Fruit fly (Drosophila melanogaster) whole organism, embryonic: ENCODE results near the gene CG13096.

ENCODE experiments used
- CG16815 ChIP-seq: fragments of 200-800 bp; sonication (Bioruptor generic); optimal IDR thresholded peaks from 3 replicates; lab custom pipeline; 2017; ENCODE audit warnings: missing biosample characterization, mild to moderate bottlenecking, missing genetic modification characterization
- CG6689 ChIP-seq: fragments of 200-800 bp; sonication (Bioruptor generic); IDR thresholded peaks from 2 replicates; pipeline ENCODE4 v1.3.6; 2022; ENCODE audit warnings: missing biosample characterization, missing genetic modification characterization
- stwl ChIP-seq: fragments of 200-800 bp; sonication (Bioruptor generic); optimal IDR thresholded peaks from 3 replicates; lab custom pipeline; 2018; ENCODE audit warnings: missing biosample characterization, mild to moderate bottlenecking, missing genetic modification characterization, moderate library complexity
- sug ChIP-seq: fragments of 200-800 bp; optimal IDR thresholded peaks from 2 replicates; lab custom pipeline; 2019; ENCODE audit warnings: missing biosample characterization, mild to moderate bottlenecking, missing genetic modification characterization, moderate library complexity
- unc-4 ChIP-seq: fragments of 200-800 bp; sonication (Bioruptor generic); IDR thresholded peaks from 2 replicates; pipeline ENCODE4 v1.3.6; 2022; ENCODE audit warnings: missing biosample characterization, missing genetic modification characterization; ENCODE audit not compliant: partially characterized antibody

- TF ChIP-seq unc-4 (no peak), sug (tag; lab: Kevin White, UChicago) (no peak), stwl (tag; lab: Kevin White, UChicago) (no peak), CG6689 (GFP tag; lab: Robert Waterston, UW) (peak; percentile 69), CG16815 (peak; percentile 42)
Observed at dm6 chr2L:8473448-8473847, 38.2 kb downstream of the CG13096 start.
